Fruit fly (Drosophila melanogaster) whole organism, embryonic: Measurements from ENCODE around the gene slp1.

Experiments used
- Asciz ChIP-seq: fragments of 200-800 bp; sonication (Bioruptor generic); optimal IDR thresholded peaks from 2 replicates; lab custom pipeline; 2017; ENCODE audit warnings: missing biosample characterization, mild to moderate bottlenecking, missing genetic modification characterization, missing genetic modification reagents
- B-H1 ChIP-seq: fragments of 200-800 bp; sonication (Bioruptor generic); IDR thresholded peaks from 3 replicates; pipeline ENCODE4 v1.3.6; 2022; ENCODE audit warnings: missing biosample characterization, missing genetic modification characterization
- CG10274 ChIP-seq: fragments of 200-800 bp; sonication (Bioruptor generic); optimal IDR thresholded peaks from 3 replicates; lab custom pipeline; 2017; ENCODE audit warnings: missing biosample characterization, mild to moderate bottlenecking, missing genetic modification characterization
- CG11723 ChIP-seq: fragments of 200-800 bp; sonication (Bioruptor generic); optimal IDR thresholded peaks from 2 replicates; lab custom pipeline; 2017; ENCODE audit warnings: missing biosample characterization, mild to moderate bottlenecking, missing genetic modification characterization
- CG12219 ChIP-seq: fragments of 200-800 bp; sonication (Bioruptor generic); optimal IDR thresholded peaks from 3 replicates; lab custom pipeline; 2018; ENCODE audit warnings: missing biosample characterization, mild to moderate bottlenecking, missing genetic modification characterization
- CG12391 ChIP-seq: fragments of 200-800 bp; sonication (Bioruptor generic); optimal IDR thresholded peaks from 3 replicates; lab custom pipeline; 2018; ENCODE audit warnings: missing biosample characterization, mild to moderate bottlenecking, missing genetic modification characterization, moderate library complexity
- CG16779 ChIP-seq: fragments of 200-800 bp; sonication (Bioruptor generic); IDR thresholded peaks from 2 replicates; pipeline ENCODE4 v1.3.6; 2022; ENCODE audit warnings: missing biosample characterization, missing genetic modification characterization
- CG16863 ChIP-seq: fragments of 200-800 bp; sonication (Bioruptor generic); optimal IDR thresholded peaks from 3 replicates; lab custom pipeline; 2016; ENCODE audit warnings: missing biosample characterization, missing genetic modification characterization
- CG17328 ChIP-seq: fragments of 200-800 bp; sonication (Bioruptor generic); IDR thresholded peaks from 2 replicates; pipeline ENCODE4 v1.3.6; 2022; ENCODE audit warnings: missing biosample characterization, missing genetic modification characterization
- CG17359 ChIP-seq: fragments of 200-800 bp; sonication (Bioruptor generic); optimal IDR thresholded peaks from 3 replicates; lab custom pipeline; 2018; ENCODE audit warnings: missing biosample characterization, mild to moderate bottlenecking, missing genetic modification characterization, moderate library complexity
- CG17802 ChIP-seq: fragments of 200-800 bp; sonication (Bioruptor generic); optimal IDR thresholded peaks from 2 replicates; lab custom pipeline; 2018; ENCODE audit warnings: missing biosample characterization, mild to moderate bottlenecking, missing genetic modification characterization, moderate library complexity
- CG18619 ChIP-seq: fragments of 200-800 bp; sonication (Bioruptor generic); optimal IDR thresholded peaks from 3 replicates; lab custom pipeline; 2017; ENCODE audit warnings: missing biosample characterization, mild to moderate bottlenecking, missing genetic modification characterization
- CG32532 ChIP-seq: fragments of 200-800 bp; sonication (Bioruptor generic); IDR thresholded peaks from 2 replicates; pipeline ENCODE4 v1.3.6; 2022; ENCODE audit warnings: missing biosample characterization, missing genetic modification characterization
- CG32767 ChIP-seq: fragments of 200-800 bp; sonication (Bioruptor generic); IDR thresholded peaks from 2 replicates; pipeline ENCODE4 v1.3.6; 2022; ENCODE audit warnings: missing biosample characterization, missing genetic modification characterization
- CG4328 ChIP-seq: fragments of 200-800 bp; sonication (Bioruptor generic); optimal IDR thresholded peaks from 3 replicates; lab custom pipeline; 2017; ENCODE audit warnings: missing biosample characterization, missing genetic modification reagents, missing genetic modification characterization
- CG4854 ChIP-seq: fragments of 200-800 bp; sonication (Bioruptor generic); optimal IDR thresholded peaks from 2 replicates; lab custom pipeline; 2016; ENCODE audit warnings: missing biosample characterization, missing genetic modification characterization, inconsistent platforms
- CG5953 ChIP-seq: fragments of 200-800 bp; sonication (Bioruptor generic); IDR thresholded peaks from 2 replicates; pipeline ENCODE4 v1.3.6; 2022; ENCODE audit warnings: missing biosample characterization, missing genetic modification characterization
- CG7987 ChIP-seq: fragments of 200-800 bp; sonication (Bioruptor generic); optimal IDR thresholded peaks from 2 replicates; lab custom pipeline; 2018; ENCODE audit warnings: missing biosample characterization, mild to moderate bottlenecking, missing genetic modification characterization, moderate library complexity
- CG9876 ChIP-seq: fragments of 200-800 bp; sonication (Bioruptor generic); optimal IDR thresholded peaks from 2 replicates; lab custom pipeline; 2016; ENCODE audit warnings: missing biosample characterization, missing genetic modification characterization
- CHES-1-like ChIP-seq: fragments of 200-800 bp; sonication (Bioruptor generic); optimal IDR thresholded peaks from 2 replicates; lab custom pipeline; 2016; ENCODE audit warnings: missing biosample characterization, missing genetic modification characterization
- Dbx ChIP-seq: fragments of 200-800 bp; sonication (Bioruptor generic); IDR thresholded peaks from 3 replicates; pipeline ENCODE4 v1.3.6; 2022; ENCODE audit warnings: missing biosample characterization, missing genetic modification characterization
- Deaf1 ChIP-seq: fragments of 200-800 bp; optimal IDR thresholded peaks from 3 replicates; lab custom pipeline; 2019; ENCODE audit warnings: missing biosample characterization, mild to moderate bottlenecking, missing genetic modification characterization, moderate library complexity
- Dfd ChIP-seq, 2 experiments: fragments of >200 bp; optimal IDR thresholded peaks; 2 replicates each; lab custom pipeline; 2017; ENCODE audit warnings: missing biosample characterization in 2 of 2, missing genetic modification characterization in 2 of 2
- Dip3 ChIP-seq: fragments of 200-800 bp; sonication (Bioruptor generic); optimal IDR thresholded peaks from 3 replicates; lab custom pipeline; 2016; ENCODE audit warnings: missing biosample characterization, missing genetic modification characterization
- Dll ChIP-seq: fragments of 200-800 bp; sonication (Bioruptor generic); IDR thresholded peaks from 4 replicates; pipeline ENCODE4 v1.3.6; 2022; ENCODE audit warnings: missing biosample characterization, missing genetic modification characterization; ENCODE audit not compliant: partially characterized antibody
- E2f1 ChIP-seq: fragments of 200-800 bp; sonication (Bioruptor generic); IDR thresholded peaks from 2 replicates; pipeline ENCODE4 v1.3.6; 2022; ENCODE audit warnings: missing biosample characterization, missing genetic modification characterization
- Fer3 ChIP-seq: fragments of 200-800 bp; sonication (Bioruptor generic); optimal IDR thresholded peaks from 2 replicates; lab custom pipeline; 2018; ENCODE audit warnings: missing biosample characterization, mild to moderate bottlenecking, missing genetic modification characterization, moderate library complexity
- GATAe ChIP-seq: fragments of 200-800 bp; sonication (Bioruptor generic); conservative IDR thresholded peaks from 2 replicates; pipeline ENCODE4 v1.3.6; 2022; ENCODE audit warnings: missing biosample characterization, missing genetic modification characterization
- Gsc ChIP-seq: fragments of 200-800 bp; sonication (Bioruptor generic); IDR thresholded peaks from 2 replicates; pipeline ENCODE4 v1.3.6; 2022; ENCODE audit warnings: missing biosample characterization, missing genetic modification characterization
- H15 ChIP-seq: fragments of 200-800 bp; sonication (Bioruptor generic); IDR thresholded peaks from 3 replicates; pipeline ENCODE4 v1.3.6; 2022; ENCODE audit warnings: missing biosample characterization, missing genetic modification characterization
- Kr ChIP-seq: fragments of 200-800 bp; sonication (Bioruptor generic); optimal IDR thresholded peaks from 2 replicates; lab custom pipeline; 2017; ENCODE audit warnings: missing biosample characterization, mild to moderate bottlenecking, missing genetic modification characterization
- NC2α ChIP-seq: fragments of 200-800 bp; sonication (Bioruptor generic); optimal IDR thresholded peaks from 2 replicates; lab custom pipeline; 2016; ENCODE audit warnings: missing biosample characterization, missing genetic modification characterization
- Nf-YC ChIP-seq: fragments of 200-800 bp; optimal IDR thresholded peaks from 3 replicates; lab custom pipeline; 2019; ENCODE audit warnings: missing biosample characterization, mild to moderate bottlenecking, missing genetic modification characterization, moderate library complexity
- PHDP ChIP-seq: fragments of 200-800 bp; sonication (Bioruptor generic); optimal IDR thresholded peaks from 3 replicates; lab custom pipeline; 2018; ENCODE audit warnings: missing biosample characterization, mild to moderate bottlenecking, missing genetic modification characterization, moderate library complexity
- Rx ChIP-seq: fragments of 200-800 bp; sonication (Bioruptor generic); IDR thresholded peaks from 2 replicates; pipeline ENCODE4 v1.3.6; 2022; ENCODE audit warnings: missing biosample characterization, missing genetic modification characterization
- Sox100B ChIP-seq: fragments of 200-800 bp; sonication (Bioruptor generic); optimal IDR thresholded peaks from 3 replicates; lab custom pipeline; 2018; ENCODE audit warnings: missing biosample characterization, mild to moderate bottlenecking, missing genetic modification characterization
- Taf1 ChIP-seq: fragments of 200-800 bp; sonication (Bioruptor generic); IDR thresholded peaks from 2 replicates; pipeline ENCODE4 v1.3.6; 2022; ENCODE audit warnings: missing biosample characterization, missing genetic modification characterization
- bab2 ChIP-seq: fragments of 200-800 bp; sonication (Bioruptor generic); optimal IDR thresholded peaks from 2 replicates; lab custom pipeline; 2016; ENCODE audit warnings: missing biosample characterization, missing genetic modification characterization
- dysf ChIP-seq: fragments of 200-800 bp; sonication (Bioruptor generic); IDR thresholded peaks from 3 replicates; pipeline ENCODE4 v1.3.6; 2022; ENCODE audit warnings: missing biosample characterization, missing genetic modification characterization
- en ChIP-seq: fragments of 200-800 bp; sonication (Bioruptor generic); optimal IDR thresholded peaks from 2 replicates; lab custom pipeline; 2016; ENCODE audit warnings: missing biosample characterization, missing genetic modification characterization
- exex ChIP-seq: fragments of 200-800 bp; sonication (Bioruptor generic); optimal IDR thresholded peaks from 4 replicates; lab custom pipeline; 2018; ENCODE audit warnings: missing biosample characterization, mild to moderate bottlenecking, missing genetic modification characterization, moderate library complexity
- gcm2 ChIP-seq: fragments of 200-800 bp; sonication (Bioruptor generic); optimal IDR thresholded peaks from 2 replicates; lab custom pipeline; 2016; ENCODE audit warnings: missing biosample characterization, missing genetic modification characterization
- grau ChIP-seq: fragments of 200-800 bp; optimal IDR thresholded peaks from 3 replicates; lab custom pipeline; 2019; ENCODE audit warnings: missing biosample characterization, mild to moderate bottlenecking, missing genetic modification characterization, moderate library complexity
- h ChIP-seq: fragments of >200 bp; optimal IDR thresholded peaks from 2 replicates; lab custom pipeline; 2017
- jigr1 ChIP-seq: fragments of 200-800 bp; sonication (Bioruptor generic); IDR thresholded peaks from 3 replicates; pipeline ENCODE4 v1.3.6; 2022; ENCODE audit warnings: missing biosample characterization, missing genetic modification characterization
- kni ChIP-seq: fragments of 200-800 bp; sonication (Bioruptor generic); optimal IDR thresholded peaks from 3 replicates; lab custom pipeline; 2017; ENCODE audit warnings: mild to moderate bottlenecking, missing biosample characterization, missing genetic modification reagents, missing genetic modification characterization
- nerfin-2 ChIP-seq: fragments of 200-800 bp; sonication (Bioruptor generic); IDR thresholded peaks from 2 replicates; pipeline ENCODE4 v1.3.6; 2022; ENCODE audit warnings: missing biosample characterization, missing genetic modification characterization; ENCODE audit not compliant: partially characterized antibody
- ro ChIP-seq: fragments of 200-800 bp; sonication (Bioruptor generic); IDR thresholded peaks from 2 replicates; pipeline ENCODE4 v1.3.6; 2022; ENCODE audit warnings: missing biosample characterization, missing genetic modification characterization
- sima ChIP-seq: fragments of 200-800 bp; sonication (Bioruptor generic); optimal IDR thresholded peaks from 2 replicates; lab custom pipeline; 2016; ENCODE audit warnings: missing biosample characterization, missing genetic modification characterization
- slbo ChIP-seq: fragments of 200-800 bp; sonication (Bioruptor generic); IDR thresholded peaks from 2 replicates; pipeline ENCODE4 v1.3.6; 2022; ENCODE audit warnings: missing biosample characterization, missing genetic modification characterization
- tgo ChIP-seq: fragments of 200-800 bp; sonication (Bioruptor generic); IDR thresholded peaks from 3 replicates; pipeline ENCODE4 v1.3.6; 2022; ENCODE audit warnings: missing biosample characterization, missing genetic modification characterization
- usp ChIP-seq: fragments of >200 bp; optimal IDR thresholded peaks from 2 replicates; lab custom pipeline; 2017; ENCODE audit warnings: missing biosample characterization, missing genetic modification characterization
- z ChIP-seq: fragments of 200-800 bp; sonication (Bioruptor generic); IDR thresholded peaks from 3 replicates; pipeline ENCODE4 v1.3.6; 2022; ENCODE audit warnings: missing biosample characterization, missing genetic modification characterization

Gene slp1

dm6 chr2L:3872283-3872682, 46.8 kb downstream of the slp1 start, which contains the start of gene CG31957 (continued):
- TF ChIP-seq Dip3 (GFP tag; lab: Kevin White, UChicago): peak; percentile 48
- no peak for TF ChIP-seq CG12219 (GFP tag; lab: Kevin White, UChicago)
- peak; percentile 36; the same call in 2 of the 3 replicates for TF ChIP-seq tgo (GFP tag; lab: Robert Waterston, UW)
- TF ChIP-seq usp (GFP tag; lab: Kevin White, UChicago): no peak
- TF ChIP-seq CG11723 (GFP tag; lab: Kevin White, UChicago): no peak
- TF ChIP-seq Kr: no peak
- no peak for TF ChIP-seq gcm2 (GFP tag; lab: Kevin White, UChicago)
- peak; percentile 22 for TF ChIP-seq en (GFP tag; lab: Kevin White, UChicago)
- TF ChIP-seq Deaf1 (tag; lab: Kevin White, UChicago): no peak
- peak; percentile 19 for TF ChIP-seq CG16863 (GFP tag; lab: Kevin White, UChicago)
- no peak for TF ChIP-seq CG10274
- TF ChIP-seq Rx (GFP tag; lab: Robert Waterston, UW): no peak
- peak; percentile 79 for TF ChIP-seq Dbx (GFP tag; lab: Robert Waterston, UW)
- TF ChIP-seq Asciz: no peak
- TF ChIP-seq Sox100B (GFP tag; lab: Kevin White, UChicago): no peak
- TF ChIP-seq CG12391: peak; percentile 54
- peak; percentile 89 for TF ChIP-seq slbo (GFP tag; lab: Robert Waterston, UW)
- no peak for TF ChIP-seq z (GFP tag; lab: Robert Waterston, UW)
- TF ChIP-seq CG5953 (GFP tag; lab: Robert Waterston, UW): no peak
- no peak for TF ChIP-seq NC2α
- no peak for TF ChIP-seq CG32767 (GFP tag; lab: Robert Waterston, UW)
- no peak for TF ChIP-seq PHDP (tag; lab: Kevin White, UChicago)
- no peak for TF ChIP-seq B-H1 (GFP tag; lab: Robert Waterston, UW)
- no peak for TF ChIP-seq sima (GFP tag; lab: Kevin White, UChicago)
- no peak for TF ChIP-seq CG16779 (GFP tag; lab: Robert Waterston, UW)
- TF ChIP-seq Nf-YC (tag; lab: Kevin White, UChicago): no peak
- peak; percentile 57 for TF ChIP-seq CG32532 (GFP tag; lab: Robert Waterston, UW)
- peak; percentile 78 for TF ChIP-seq CG9876 (GFP tag; lab: Kevin White, UChicago)
- TF ChIP-seq kni: no peak
- TF ChIP-seq Dfd (GFP tag; optimal IDR thresholded peaks at IDR 0.05; lab: Kevin White, UChicago): no peak
- TF ChIP-seq CHES-1-like (GFP tag; lab: Kevin White, UChicago): peak; percentile 95
- peak; percentile 23 for TF ChIP-seq grau
- TF ChIP-seq ro (GFP tag; lab: Robert Waterston, UW): no peak
- TF ChIP-seq exex: no peak
- TF ChIP-seq Fer3 (tag; lab: Kevin White, UChicago): no peak
- no peak for TF ChIP-seq CG17359 (tag; lab: Kevin White, UChicago)
- peak; percentile 85 for TF ChIP-seq nerfin-2 (GFP tag; lab: Robert Waterston, UW)
- peak; percentile 94 for TF ChIP-seq Dll
- peak; percentile 51; the same call in 1 of the 3 replicates for TF ChIP-seq dysf (GFP tag; lab: Robert Waterston, UW)
- no peak for TF ChIP-seq Taf1 (GFP tag; lab: Robert Waterston, UW)
- TF ChIP-seq CG17328 (GFP tag; lab: Robert Waterston, UW): no peak; the same call in none of the 2 replicates
- no peak for TF ChIP-seq jigr1 (GFP tag; lab: Robert Waterston, UW)
- peak; percentile 39 for TF ChIP-seq bab2 (GFP tag; lab: Kevin White, UChicago)
- no peak for TF ChIP-seq GATAe
- TF ChIP-seq CG4328 (GFP tag; lab: Kevin White, UChicago): no peak
- TF ChIP-seq CG18619 (GFP tag; lab: Kevin White, UChicago): no peak
- TF ChIP-seq CG7987 (GFP tag; lab: Kevin White, UChicago): peak; percentile 28
- no peak for TF ChIP-seq Gsc
- no peak for TF ChIP-seq H15 (GFP tag; lab: Robert Waterston, UW)
- TF ChIP-seq CG17802 (tag; lab: Kevin White, UChicago): no peak
- peak; percentile 27 for TF ChIP-seq CG4854 (GFP tag; lab: Kevin White, UChicago)
- TF ChIP-seq E2f1 (GFP tag; lab: Robert Waterston, UW): no peak
- TF ChIP-seq h: no peak
